Worm (Caenorhabditis elegans) whole organism, young adult: Measurements from ENCODE around the gene zfp-1.
A peak's percentile ranks its signal among the peaks of the same experiment; 100 is the strongest.

Source experiments
- B0261.1 ChIP-seq: sonication (generic microtip); optimal IDR thresholded peaks from 2 replicates; lab custom pipeline; 2016; ENCODE audit warnings: mild to moderate bottlenecking, missing genetic modification characterization, moderate library complexity, missing compliant biosample characterization
- C17E4.6 ChIP-seq: fragments of 200-800 bp; sonication (Bioruptor generic); IDR thresholded peaks from 2 replicates; pipeline ENCODE4 v1.3.6; 2022; ENCODE audit warnings: missing genetic modification reagents, missing genetic modification characterization, missing compliant biosample characterization
- D2030.7 ChIP-seq: fragments of 200-800 bp; sonication (Bioruptor generic); IDR thresholded peaks from 2 replicates; pipeline ENCODE4 v1.3.6; 2022; ENCODE audit warnings: missing genetic modification reagents, missing genetic modification characterization, missing compliant biosample characterization
- F22D6.2 ChIP-seq: sonication (generic microtip); optimal IDR thresholded peaks from 2 replicates; lab custom pipeline; 2016; ENCODE audit warnings: mild to moderate bottlenecking, missing genetic modification characterization, missing compliant biosample characterization
- F37B4.10 ChIP-seq: fragments of 200-800 bp; sonication (Bioruptor generic); IDR thresholded peaks from 2 replicates; pipeline ENCODE4 v1.3.6; 2022; ENCODE audit warnings: missing genetic modification characterization, missing compliant biosample characterization
- F52B5.7 ChIP-seq: sonication (generic microtip); optimal IDR thresholded peaks from 2 replicates; lab custom pipeline; 2016; ENCODE audit warnings: mild to moderate bottlenecking, missing genetic modification characterization, missing compliant biosample characterization
- F55B11.4 ChIP-seq: sonication (generic microtip); optimal IDR thresholded peaks from 2 replicates; lab custom pipeline; 2016; ENCODE audit warnings: missing compliant biosample characterization, missing genetic modification characterization, borderline replicate concordance; ENCODE audit not compliant: insufficient read depth
- F57A8.1 ChIP-seq: fragments of 200-800 bp; sonication (Bioruptor generic); optimal IDR thresholded peaks from 2 replicates; lab custom pipeline; 2018; ENCODE audit warnings: mild to moderate bottlenecking, missing genetic modification characterization, moderate library complexity, missing compliant biosample characterization
- F57C9.4 ChIP-seq: sonication (generic microtip); optimal IDR thresholded peaks from 2 replicates; lab custom pipeline; 2017; ENCODE audit warnings: mild to moderate bottlenecking, missing genetic modification characterization, missing compliant biosample characterization
- K11D2.4 ChIP-seq: fragments of 200-800 bp; sonication (Bioruptor generic); IDR thresholded peaks from 2 replicates; pipeline ENCODE4 v1.3.6; 2022; ENCODE audit warnings: missing genetic modification reagents, missing genetic modification characterization, missing compliant biosample characterization
- K12H6.12 ChIP-seq: fragments of 200-800 bp; sonication (Bioruptor generic); optimal IDR thresholded peaks from 2 replicates; lab custom pipeline; 2018; ENCODE audit warnings: mild to moderate bottlenecking, missing genetic modification characterization, missing compliant biosample characterization
- Y79H2A.3 ChIP-seq: fragments of 200-800 bp; sonication (Bioruptor generic); conservative IDR thresholded peaks from 2 replicates; pipeline ENCODE4 v1.3.6; 2022; ENCODE audit warnings: missing genetic modification reagents, missing genetic modification characterization, missing compliant biosample characterization
- ZK185.1 ChIP-seq: sonication (generic microtip); optimal IDR thresholded peaks from 2 replicates; lab custom pipeline; 2016; ENCODE audit warnings: mild to moderate bottlenecking, missing genetic modification characterization, missing compliant biosample characterization; ENCODE audit not compliant: poor library complexity, severe bottlenecking
- akir-1 ChIP-seq: fragments of 200-800 bp; sonication (Bioruptor generic); optimal IDR thresholded peaks from 2 replicates; lab custom pipeline; 2018; ENCODE audit warnings: mild to moderate bottlenecking, missing genetic modification characterization, moderate library complexity, missing compliant biosample characterization
- athp-1 ChIP-seq: sonication (generic microtip); optimal IDR thresholded peaks from 2 replicates; lab custom pipeline; 2017; ENCODE audit warnings: mild to moderate bottlenecking, missing genetic modification characterization, missing compliant biosample characterization
- attf-6 ChIP-seq: fragments of 200-800 bp; sonication (Bioruptor generic); IDR thresholded peaks from 2 replicates; pipeline ENCODE4 v1.3.6; 2022; ENCODE audit warnings: missing genetic modification reagents, missing genetic modification characterization, missing compliant biosample characterization
- bed-1 ChIP-seq: fragments of 200-800 bp; sonication (Bioruptor generic); IDR thresholded peaks from 2 replicates; pipeline ENCODE4 v1.3.6; 2022; ENCODE audit warnings: missing genetic modification reagents, missing genetic modification characterization, missing compliant biosample characterization
- cebp-1 ChIP-seq, 2 experiments: fragments of 200-800 bp in 1 of 2; sonication (Bioruptor generic) in 1 of 2; sonication (generic microtip) in 1 of 2; IDR thresholded peaks in 1 of 2; optimal IDR thresholded peaks in 1 of 2; 2 replicates each; pipeline versions ENCODE4 v1.3.6 to Lab custom; 2017 to 2022; ENCODE audit warnings: missing compliant biosample characterization in 2 of 2, missing genetic modification characterization in 2 of 2, mild to moderate bottlenecking in 1 of 2, missing genetic modification reagents in 1 of 2, moderate library complexity in 1 of 2
- cebp-2 ChIP-seq: fragments of 200-800 bp; sonication (Bioruptor generic); IDR thresholded peaks from 2 replicates; pipeline ENCODE4 v1.3.6; 2022; ENCODE audit warnings: missing genetic modification characterization, missing compliant biosample characterization
- ceh-91 ChIP-seq: fragments of 200-800 bp; sonication (Bioruptor generic); IDR thresholded peaks from 2 replicates; pipeline ENCODE4 v1.3.6; 2022; ENCODE audit warnings: missing genetic modification reagents, missing genetic modification characterization, missing compliant biosample characterization
- dpl-1 ChIP-seq: fragments of 150-350 bp; optimal IDR thresholded peaks from 2 replicates; lab custom pipeline; 2014; ENCODE audit warnings: missing biosample characterization, missing genetic modification reagents, missing genetic modification characterization
- egl-44 ChIP-seq: fragments of 200-800 bp; sonication (Bioruptor generic); IDR thresholded peaks from 2 replicates; pipeline ENCODE4 v1.3.6; 2022; ENCODE audit warnings: missing genetic modification reagents, missing genetic modification characterization, missing compliant biosample characterization
- ets-4 ChIP-seq: fragments of 200-800 bp; sonication (Bioruptor generic); optimal IDR thresholded peaks from 2 replicates; lab custom pipeline; 2018; ENCODE audit warnings: mild to moderate bottlenecking, missing genetic modification characterization, missing compliant biosample characterization
- gei-17 ChIP-seq: fragments of 200-800 bp; sonication (Bioruptor generic); optimal IDR thresholded peaks from 2 replicates; lab custom pipeline; 2018; ENCODE audit warnings: mild to moderate bottlenecking, missing genetic modification characterization, missing compliant biosample characterization
- hlh-12 ChIP-seq: sonication (generic microtip); optimal IDR thresholded peaks from 2 replicates; lab custom pipeline; 2016; ENCODE audit warnings: missing genetic modification characterization, missing compliant biosample characterization
- hmg-1.2 ChIP-seq: fragments of 200-800 bp; sonication (Bioruptor generic); IDR thresholded peaks from 2 replicates; pipeline ENCODE4 v1.3.6; 2022; ENCODE audit warnings: missing genetic modification reagents, missing genetic modification characterization, missing compliant biosample characterization
- madf-3 ChIP-seq: fragments of 200-800 bp; sonication (Bioruptor generic); IDR thresholded peaks from 2 replicates; pipeline ENCODE4 v1.3.6; 2022; ENCODE audit warnings: missing genetic modification reagents, missing genetic modification characterization, missing compliant biosample characterization
- mel-28 ChIP-seq: sonication (generic microtip); optimal IDR thresholded peaks from 2 replicates; lab custom pipeline; 2016; ENCODE audit warnings: borderline replicate concordance, mild to moderate bottlenecking, missing genetic modification characterization, missing compliant biosample characterization
- mxl-1 ChIP-seq: sonication (generic microtip); optimal IDR thresholded peaks from 2 replicates; lab custom pipeline; 2016; ENCODE audit warnings: missing genetic modification characterization, missing compliant biosample characterization
- nhr-120 ChIP-seq: fragments of 200-800 bp; sonication (Bioruptor generic); IDR thresholded peaks from 2 replicates; pipeline ENCODE4 v1.3.6; 2022; ENCODE audit warnings: missing genetic modification characterization, missing compliant biosample characterization
- nhr-80 ChIP-seq: sonication (generic microtip); optimal IDR thresholded peaks from 2 replicates; lab custom pipeline; 2016; ENCODE audit warnings: missing genetic modification characterization, missing compliant biosample characterization
- nhr-90 ChIP-seq: sonication (generic microtip); optimal IDR thresholded peaks from 2 replicates; lab custom pipeline; 2016; ENCODE audit warnings: missing genotype, mild to moderate bottlenecking, missing genetic modification characterization, missing compliant biosample characterization
- pha-4 ChIP-seq: fragments of 150-350 bp; sonication (generic microtip); optimal IDR thresholded peaks from 2 replicates; lab custom pipeline; 2014; ENCODE audit warnings: missing biosample characterization, missing genetic modification reagents, missing genetic modification characterization
- rpc-1 ChIP-seq, 2 experiments: fragments of 150-350 bp in 1 of 2; sonication (generic microtip) in 1 of 2; optimal IDR thresholded peaks; 2 replicates each; lab custom pipeline; 2014 to 2018; ENCODE audit warnings: missing biosample characterization in 1 of 2, missing genetic modification characterization in 1 of 2, missing genetic modification reagents in 1 of 2, missing genotype in 1 of 2
- sea-2 ChIP-seq: fragments of 200-800 bp; sonication (Bioruptor generic); IDR thresholded peaks from 2 replicates; pipeline ENCODE4 v1.3.6; 2022; ENCODE audit warnings: missing genetic modification characterization, missing compliant biosample characterization
- snpc-4 ChIP-seq, 5 experiments: fragments of 150-350 bp in 1 of 5; sonication (generic microtip) in 4 of 5; optimal IDR thresholded peaks; 2 replicates each; lab custom pipeline; 2014 to 2018; ENCODE audit warnings: missing genetic modification characterization in 5 of 5, missing biosample characterization in 3 of 5, antibody characterized with exemption in 2 of 5, mild to moderate bottlenecking in 2 of 5, missing compliant biosample characterization in 2 of 5, missing genotype in 2 of 5, moderate library complexity in 2 of 5, missing genetic modification reagents in 1 of 5
- somi-1 ChIP-seq: fragments of 200-800 bp; sonication (Bioruptor generic); optimal IDR thresholded peaks from 2 replicates; lab custom pipeline; 2018; ENCODE audit warnings: mild to moderate bottlenecking, missing genetic modification characterization, missing compliant biosample characterization
- sptf-2 ChIP-seq: fragments of 200-800 bp; sonication (Bioruptor generic); optimal IDR thresholded peaks from 2 replicates; lab custom pipeline; 2018; ENCODE audit warnings: mild to moderate bottlenecking, missing genetic modification characterization, missing compliant biosample characterization
- unc-62 ChIP-seq: fragments of 150-350 bp; optimal IDR thresholded peaks from 2 replicates; lab custom pipeline; 2014; ENCODE audit warnings: missing biosample characterization, missing genetic modification reagents, missing genetic modification characterization
- xnd-1 ChIP-seq: sonication (generic microtip); optimal IDR thresholded peaks from 2 replicates; lab custom pipeline; 2016; ENCODE audit warnings: missing genotype, missing genetic modification reagents, missing genetic modification characterization, missing compliant biosample characterization
- zfh-2 ChIP-seq: fragments of 200-800 bp; sonication (Bioruptor generic); conservative IDR thresholded peaks from 2 replicates; pipeline ENCODE4 v1.3.6; 2022; ENCODE audit warnings: missing genetic modification reagents, missing genetic modification characterization, missing compliant biosample characterization
- ztf-18 ChIP-seq: sonication (generic microtip); optimal IDR thresholded peaks from 2 replicates; lab custom pipeline; 2016; ENCODE audit warnings: missing genotype, mild to moderate bottlenecking, missing genetic modification characterization, missing compliant biosample characterization
- ztf-25 ChIP-seq: fragments of 200-800 bp; sonication (Bioruptor generic); IDR thresholded peaks from 2 replicates; pipeline ENCODE4 v1.3.6; 2022; ENCODE audit warnings: missing genetic modification reagents, missing genetic modification characterization, missing compliant biosample characterization

zfp-1 gene

ce11 chrIII:8797211-8797733 is 5.9 kb downstream of the zfp-1 start (continued):
- no peak for TF ChIP-seq ceh-91 (GFP tag; lab: Robert Waterston, UW)
- TF ChIP-seq dpl-1 (GFP tag; lab: Kevin White, UChicago) = no peak
- TF ChIP-seq athp-1 = no peak
- no peak for TF ChIP-seq madf-3 (GFP tag; lab: Robert Waterston, UW)
- no peak for TF ChIP-seq rpc-1 (optimal IDR thresholded peaks at IDR 0.05; lab: Kevin White, UChicago)
- TF ChIP-seq rpc-1 (tag; optimal IDR thresholded peaks at IDR 0.05; lab: Kevin White, UChicago) = no peak
- no peak for TF ChIP-seq B0261.1 (tag; lab: Kevin White, UChicago)
- TF ChIP-seq zfh-2 (GFP tag; lab: Robert Waterston, UW) = peak; percentile 75
- TF ChIP-seq pha-4 (tag; lab: Kevin White, UChicago) = no peak
- peak; percentile 57 for TF ChIP-seq nhr-90 (tag; lab: Kevin White, UChicago)
- TF ChIP-seq mel-28 (tag; lab: Kevin White, UChicago) = no peak

ce11 chrIII:8799964-8800795 is 8.8 kb downstream of the zfp-1 start, which contains the start of gene F54F2.6:
F54F2.6 (minus strand) TSS chrIII:8800701.
- TF ChIP-seq gei-17 (GFP tag; lab: Kevin White, UChicago) (peak; percentile 25), F57A8.1 (GFP tag; lab: Kevin White, UChicago) (no peak), attf-6 (GFP tag; lab: Robert Waterston, UW) (no peak), F55B11.4 (tag; lab: Kevin White, UChicago) (no peak), bed-1 (GFP tag; lab: Robert Waterston, UW) (no peak), akir-1 (GFP tag; lab: Kevin White, UChicago) (no peak), sptf-2 (GFP tag; lab: Kevin White, UChicago) (no peak), zfh-2 (GFP tag; lab: Robert Waterston, UW) (peak; percentile 99), F57C9.4 (tag; lab: Kevin White, UChicago) (no peak), F22D6.2 (tag; lab: Kevin White, UChicago) (no peak), unc-62 (GFP tag; lab: Kevin White, UChicago) (no peak), somi-1 (GFP tag; lab: Kevin White, UChicago) (peak; percentile 91), D2030.7 (no peak), K12H6.12 (tag; lab: Kevin White, UChicago) (peak; percentile 97), mxl-1 (tag; lab: Kevin White, UChicago) (no peak), ztf-25 (GFP tag; lab: Robert Waterston, UW) (no peak), F52B5.7 (no peak), cebp-2 (no peak), ztf-18 (no peak), ZK185.1 (tag; lab: Kevin White, UChicago) (peak; percentile 52), hmg-1.2 (GFP tag; lab: Robert Waterston, UW) (peak; percentile 66), rpc-1 (optimal IDR thresholded peaks at IDR 0.05; lab: Kevin White, UChicago) (no peak), rpc-1 (tag; optimal IDR thresholded peaks at IDR 0.05; lab: Kevin White, UChicago) (no peak), ets-4 (GFP tag; lab: Kevin White, UChicago) (peak; percentile 42), xnd-1 (tag; lab: Kevin White, UChicago) (no peak), snpc-4 (GFP tag; optimal IDR thresholded peaks at IDR 0.05; lab: Kevin White, UChicago) (no peak), snpc-4 (tag; optimal IDR thresholded peaks at IDR 0.05; lab: Kevin White, UChicago) (peak in 2 of 4 experiments; percentile 50), cebp-1 (GFP tag; IDR thresholded peaks at IDR 0.05; lab: Robert Waterston, UW) (peak; percentile 60), cebp-1 (tag; optimal IDR thresholded peaks at IDR 0.05; lab: Kevin White, UChicago) (peak; percentile 91), F37B4.10 (GFP tag; lab: Robert Waterston, UW) (0 out of 2 replicates have a peak, but pooled peaks have one; percentile 9), K11D2.4 (GFP tag; lab: Robert Waterston, UW) (peak; percentile 73; the same call in 1 of the 2 replicates), egl-44 (peak; percentile 69; the same call in 1 of the 2 replicates), sea-2 (GFP tag; lab: Robert Waterston, UW) (no peak), C17E4.6 (0 out of 2 replicates have a peak, but pooled peaks have one; percentile 32), nhr-120 (GFP tag; lab: Robert Waterston, UW) (no peak), nhr-90 (tag; lab: Kevin White, UChicago) (no peak), hlh-12 (no peak), Y79H2A.3 (GFP tag; lab: Robert Waterston, UW) (no peak), nhr-80 (tag; lab: Kevin White, UChicago) (peak; percentile 61)
